Worm (Caenorhabditis elegans) whole organism, late embryonic: ENCODE results near the gene gtf-2F2.

ENCODE experiments used
- ama-1 ChIP-seq: fragments of 150-350 bp; optimal IDR thresholded peaks from 2 replicates; lab custom pipeline; 2014
- ceh-31 ChIP-seq: sonication (generic microtip); optimal IDR thresholded peaks from 2 replicates; lab custom pipeline; 2016; ENCODE audit warnings: missing genetic modification characterization, missing compliant biosample characterization
- dmd-4 ChIP-seq: sonication (generic microtip); optimal IDR thresholded peaks from 2 replicates; lab custom pipeline; 2016; ENCODE audit warnings: borderline replicate concordance, missing genetic modification characterization, missing compliant biosample characterization
- nhr-11 ChIP-seq: fragments of 150-350 bp; optimal IDR thresholded peaks from 2 replicates; lab custom pipeline; 2014; ENCODE audit warnings: missing biosample characterization, missing genetic modification characterization
- npax-4 ChIP-seq: sonication (generic microtip); optimal IDR thresholded peaks from 2 replicates; lab custom pipeline; 2016; ENCODE audit warnings: missing genetic modification characterization, missing compliant biosample characterization
- pha-4 ChIP-seq: fragments of 150-350 bp; optimal IDR thresholded peaks from 2 replicates; lab custom pipeline; 2018; ENCODE audit warnings: missing biosample characterization, missing genetic modification reagents, missing genetic modification characterization
- pqm-1 ChIP-seq: sonication (generic microtip); optimal IDR thresholded peaks from 2 replicates; lab custom pipeline; 2016; ENCODE audit warnings: missing genetic modification characterization, missing compliant biosample characterization
- sdc-2 ChIP-seq: sonication (generic microtip); optimal IDR thresholded peaks from 2 replicates; lab custom pipeline; 2016; ENCODE audit warnings: missing genotype, missing genetic modification characterization, missing compliant biosample characterization
- tbx-2 ChIP-seq: sonication (generic microtip); optimal IDR thresholded peaks from 2 replicates; lab custom pipeline; 2016; ENCODE audit warnings: missing genetic modification characterization, missing compliant biosample characterization
- ttx-3 ChIP-seq: sonication (generic microtip); optimal IDR thresholded peaks from 2 replicates; lab custom pipeline; 2016; ENCODE audit warnings: missing genetic modification reagents, missing genetic modification characterization, missing compliant biosample characterization
- unc-55 ChIP-seq: sonication (generic microtip); optimal IDR thresholded peaks from 2 replicates; lab custom pipeline; 2017; ENCODE audit warnings: missing biosample characterization, missing genetic modification reagents, missing genetic modification characterization

ce11 chrV:18990238-18990901 lies 3.4 kb upstream of the gtf-2F2 start, which contains the start of the genes reps-1 and Y39B6A.37:
- TF ChIP-seq sdc-2 (tag; lab: Kevin White, UChicago): no peak
- TF ChIP-seq pqm-1 (tag; lab: Kevin White, UChicago): no peak
- TF ChIP-seq nhr-11 (tag; lab: Kevin White, UChicago): no peak
- no peak for TF ChIP-seq npax-4
- TF ChIP-seq ama-1 (lab: Kevin White, UChicago): no peak
- peak; percentile 14 for TF ChIP-seq tbx-2 (tag; lab: Kevin White, UChicago)
- no peak for TF ChIP-seq dmd-4
- no peak for TF ChIP-seq ttx-3 (tag; lab: Kevin White, UChicago)
- TF ChIP-seq unc-55: no peak
- peak; percentile 27 for TF ChIP-seq ceh-31 (tag; lab: Kevin White, UChicago)
- TF ChIP-seq pha-4 (tag; lab: Kevin White, UChicago): no peak
